Fruit fly (Drosophila melanogaster): ENCODE results near the gene CG5953.
A peak's percentile ranks its signal among the peaks of the same experiment; 100 is the strongest.

Gene CG5953

dm6 chr2L:16529485-16530413, 2.9 kb downstream of the CG5953 start (continued):
- TF ChIP-seq CG2678 (tag; optimal IDR thresholded peaks at IDR 0.05) (no peak), Jarid2 (GFP tag; optimal IDR thresholded peaks at IDR 0.05) (no peak), CG17802 (tag; optimal IDR thresholded peaks at IDR 0.05) (no peak), nmo (GFP tag; optimal IDR thresholded peaks at IDR 0.05) (no peak), p53 (GFP tag; optimal IDR thresholded peaks at IDR 0.05) (no peak), Neu2 (GFP tag; optimal IDR thresholded peaks at IDR 0.05; ENCODE audit: borderline replicate concordance) (no peak), Sin3A (optimal IDR thresholded peaks at IDR 0.05) (no peak), luna (GFP tag; optimal IDR thresholded peaks at IDR 0.05) (no peak), dysf (GFP tag; IDR thresholded peaks at IDR 0.05) (no peak), Poxn (GFP tag; IDR thresholded peaks at IDR 0.05) (no peak), slbo (GFP tag; IDR thresholded peaks at IDR 0.05) (no peak), ase (GFP tag; IDR thresholded peaks at IDR 0.05) (no peak), CG3407 (GFP tag; optimal IDR thresholded peaks at IDR 0.05) (no peak), CG14860 (GFP tag; IDR thresholded peaks at IDR 0.05; ENCODE audit: partially characterized antibody) (no peak), CG11696 (GFP tag; IDR thresholded peaks at IDR 0.05) (no peak), CG8944 (GFP tag; optimal IDR thresholded peaks at IDR 0.05) (no peak), CG31441 (GFP tag; IDR thresholded peaks at IDR 0.05) (no peak), insv (GFP tag; optimal IDR thresholded peaks at IDR 0.05) (no peak), sisA (GFP tag; IDR thresholded peaks at IDR 0.05) (no peak), D19A (tag; optimal IDR thresholded peaks at IDR 0.05) (no peak), NFAT (GFP tag; IDR thresholded peaks at IDR 0.05) (no peak), CG11504 (tag; optimal IDR thresholded peaks at IDR 0.05) (no peak), tll (GFP tag; optimal IDR thresholded peaks at IDR 0.05) (no peak), ken (GFP tag; IDR thresholded peaks at IDR 0.05) (0 out of 3 replicates have a peak, but pooled peaks have one; percentile 37), CG12236 (GFP tag; optimal IDR thresholded peaks at IDR 0.05) (no peak), sim (GFP tag; IDR thresholded peaks at IDR 0.05) (no peak), HLH3B (GFP tag; IDR thresholded peaks at IDR 0.05) (no peak), CG2889 (GFP tag; IDR thresholded peaks at IDR 0.05) (no peak), CG9876 (GFP tag; optimal IDR thresholded peaks at IDR 0.05) (no peak), CG6654 (GFP tag; optimal IDR thresholded peaks at IDR 0.05) (no peak), zfh1 (GFP tag; IDR thresholded peaks at IDR 0.05) (no peak), CG17612 (GFP tag; IDR thresholded peaks at IDR 0.05) (no peak), CG18764 (GFP tag; optimal IDR thresholded peaks at IDR 0.05) (no peak), mld (GFP tag; IDR thresholded peaks at IDR 0.05; ENCODE audit: partially characterized antibody) (no peak), z (GFP tag; IDR thresholded peaks at IDR 0.05) (no peak), wek (GFP tag; optimal IDR thresholded peaks at IDR 0.05) (no peak), sens-2 (GFP tag; IDR thresholded peaks at IDR 0.05) (no peak), CG2199 (GFP tag; IDR thresholded peaks at IDR 0.05) (no peak), Xrp1 (GFP tag; IDR thresholded peaks at IDR 0.05) (peak; percentile 27; the same call in 1 of the 2 replicates), Kr (GFP tag; optimal IDR thresholded peaks at IDR 0.05) (no peak), hb (GFP tag; IDR thresholded peaks at IDR 0.05; ENCODE audit: partially characterized antibody) (no peak), tap (tag; optimal IDR thresholded peaks at IDR 0.05) (no peak), CG5245 (GFP tag; optimal IDR thresholded peaks at IDR 0.05) (no peak), otp (GFP tag; IDR thresholded peaks at IDR 0.05) (no peak), nau (GFP tag; optimal IDR thresholded peaks at IDR 0.05) (no peak), crol (GFP tag; IDR thresholded peaks at IDR 0.05) (no peak), chif (GFP tag; optimal IDR thresholded peaks at IDR 0.05) (no peak), fru (optimal IDR thresholded peaks at IDR 0.05) (no peak), CG8290 (GFP tag; optimal IDR thresholded peaks at IDR 0.05) (no peak), CG8290 (tag; optimal IDR thresholded peaks at IDR 0.05) (peak in 1 of 2 experiments; percentile 54), pfk (GFP tag; optimal IDR thresholded peaks at IDR 0.05) (no peak)
